Fruit fly (Drosophila melanogaster) whole organism, embryonic: ENCODE measurements around the gene CG11898.

Experiments used
- CG10274 ChIP-seq: fragments of 200-800 bp; sonication (Bioruptor generic); optimal IDR thresholded peaks from 3 replicates; lab custom pipeline; 2017; ENCODE audit warnings: missing biosample characterization, mild to moderate bottlenecking, missing genetic modification characterization
- CG10543 ChIP-seq: fragments of 200-800 bp; sonication (Bioruptor generic); optimal IDR thresholded peaks from 3 replicates; lab custom pipeline; 2017; ENCODE audit warnings: missing biosample characterization, mild to moderate bottlenecking, missing genetic modification characterization, moderate library complexity
- CG10979 ChIP-seq: fragments of 200-800 bp; sonication (Bioruptor generic); optimal IDR thresholded peaks from 2 replicates; lab custom pipeline; 2018; ENCODE audit warnings: missing biosample characterization, mild to moderate bottlenecking, missing genetic modification characterization, moderate library complexity
- CG11504 ChIP-seq: fragments of 200-800 bp; sonication (Bioruptor generic); optimal IDR thresholded peaks from 3 replicates; lab custom pipeline; 2019; ENCODE audit warnings: missing biosample characterization, mild to moderate bottlenecking, missing genetic modification characterization, moderate library complexity
- CG11695 ChIP-seq: fragments of 200-800 bp; sonication (Bioruptor generic); IDR thresholded peaks from 3 replicates; pipeline ENCODE4 v1.3.6; 2022; ENCODE audit warnings: missing biosample characterization, missing genetic modification characterization
- CG11696 ChIP-seq: fragments of 200-800 bp; sonication (Bioruptor generic); IDR thresholded peaks from 2 replicates; pipeline ENCODE4 v1.3.6; 2022; ENCODE audit warnings: missing biosample characterization, missing genetic modification characterization
- CG12391 ChIP-seq: fragments of 200-800 bp; sonication (Bioruptor generic); optimal IDR thresholded peaks from 3 replicates; lab custom pipeline; 2018; ENCODE audit warnings: missing biosample characterization, mild to moderate bottlenecking, missing genetic modification characterization, moderate library complexity
- CG1603 ChIP-seq: fragments of 200-800 bp; sonication (Bioruptor generic); optimal IDR thresholded peaks from 2 replicates; lab custom pipeline; 2019; ENCODE audit warnings: missing biosample characterization, mild to moderate bottlenecking, missing genetic modification characterization, moderate library complexity
- CG17361 ChIP-seq: fragments of 200-800 bp; sonication (Bioruptor generic); IDR thresholded peaks from 3 replicates; pipeline ENCODE4 v1.3.6; 2022; ENCODE audit warnings: missing biosample characterization, missing genetic modification characterization
- CG18262 ChIP-seq: fragments of 200-800 bp; optimal IDR thresholded peaks from 3 replicates; lab custom pipeline; 2019; ENCODE audit warnings: missing biosample characterization, mild to moderate bottlenecking, missing genetic modification characterization, moderate library complexity
- CG2120 ChIP-seq: fragments of 200-800 bp; sonication (Bioruptor generic); optimal IDR thresholded peaks from 3 replicates; lab custom pipeline; 2016; ENCODE audit warnings: missing biosample characterization, missing genetic modification characterization
- CG2199 ChIP-seq: fragments of 200-800 bp; sonication (Bioruptor generic); IDR thresholded peaks from 3 replicates; pipeline ENCODE4 v1.3.6; 2022; ENCODE audit warnings: missing biosample characterization, missing genetic modification characterization
- CG2678 ChIP-seq: fragments of 200-800 bp; sonication (Bioruptor generic); optimal IDR thresholded peaks from 3 replicates; lab custom pipeline; 2019; ENCODE audit warnings: missing biosample characterization, mild to moderate bottlenecking, missing genetic modification characterization, moderate library complexity
- CG30403 ChIP-seq: fragments of 200-800 bp; sonication (Bioruptor generic); optimal IDR thresholded peaks from 3 replicates; lab custom pipeline; 2016; ENCODE audit warnings: missing biosample characterization, missing genetic modification characterization
- CG31441 ChIP-seq: fragments of 200-800 bp; sonication (Bioruptor generic); IDR thresholded peaks from 2 replicates; pipeline ENCODE4 v1.3.6; 2022; ENCODE audit warnings: missing biosample characterization, missing genetic modification characterization
- CG3163 ChIP-seq: fragments of 200-800 bp; sonication (Bioruptor generic); optimal IDR thresholded peaks from 3 replicates; lab custom pipeline; 2016; ENCODE audit warnings: missing biosample characterization, missing genetic modification characterization
- CG3281 ChIP-seq: fragments of 200-800 bp; sonication (Bioruptor generic); optimal IDR thresholded peaks from 3 replicates; lab custom pipeline; 2017; ENCODE audit warnings: missing biosample characterization, mild to moderate bottlenecking, missing genetic modification characterization
- CG4820 ChIP-seq: fragments of 200-800 bp; sonication (Bioruptor generic); optimal IDR thresholded peaks from 3 replicates; lab custom pipeline; 2016; ENCODE audit warnings: missing biosample characterization, missing genetic modification characterization
- CG7556 ChIP-seq: fragments of 200-800 bp; sonication (Bioruptor generic); optimal IDR thresholded peaks from 2 replicates; lab custom pipeline; 2017; ENCODE audit warnings: missing biosample characterization, mild to moderate bottlenecking, missing genetic modification characterization
- CG7839 ChIP-seq: fragments of 200-800 bp; sonication (Bioruptor generic); optimal IDR thresholded peaks from 3 replicates; lab custom pipeline; 2018; ENCODE audit warnings: missing biosample characterization, mild to moderate bottlenecking, missing genetic modification characterization, moderate library complexity
- H2.0 ChIP-seq: fragments of 200-800 bp; sonication (Bioruptor generic); IDR thresholded peaks from 2 replicates; pipeline ENCODE4 v1.3.6; 2022; ENCODE audit warnings: missing biosample characterization, missing genetic modification characterization
- Hr51 ChIP-seq, 2 experiments: fragments of 200-800 bp; sonication (Bioruptor generic); optimal IDR thresholded peaks; 2 replicates in 1 of 2; 3 replicates in 1 of 2; lab custom pipeline; 2016 to 2018; ENCODE audit warnings: missing biosample characterization in 2 of 2, missing genetic modification characterization in 2 of 2, mild to moderate bottlenecking in 1 of 2, moderate library complexity in 1 of 2
- Hr78 ChIP-seq, 2 experiments: fragments of 200-800 bp in 1 of 2; fragments of >200 bp in 1 of 2; sonication (Bioruptor generic) in 1 of 2; optimal IDR thresholded peaks; 2 replicates each; lab custom pipeline; 2017 to 2019; ENCODE audit warnings: missing biosample characterization in 2 of 2, missing genetic modification characterization in 2 of 2, mild to moderate bottlenecking in 1 of 2, moderate library complexity in 1 of 2
- Hsf ChIP-seq: fragments of 200-800 bp; sonication (Bioruptor generic); optimal IDR thresholded peaks from 3 replicates; lab custom pipeline; 2016; ENCODE audit warnings: missing biosample characterization, missing genetic modification characterization
- Med ChIP-seq: fragments of 200-800 bp; sonication (Bioruptor generic); peaks from one replicate; lab custom pipeline; 2016; ENCODE audit warnings: missing biosample characterization, missing genetic modification characterization, mild to moderate bottlenecking, inconsistent platforms, moderate library complexity
- Meics ChIP-seq: fragments of 200-800 bp; sonication (Bioruptor generic); optimal IDR thresholded peaks from 2 replicates; lab custom pipeline; 2017; ENCODE audit warnings: missing biosample characterization, mild to moderate bottlenecking, missing genetic modification characterization
- Six4 ChIP-seq: fragments of 200-800 bp; sonication (Bioruptor generic); optimal IDR thresholded peaks from 2 replicates; lab custom pipeline; 2016; ENCODE audit warnings: missing biosample characterization, missing genetic modification characterization
- Sox102F ChIP-seq: fragments of 200-800 bp; sonication (Bioruptor generic); optimal IDR thresholded peaks from 2 replicates; lab custom pipeline; 2018; ENCODE audit warnings: missing biosample characterization, mild to moderate bottlenecking, missing genetic modification characterization, moderate library complexity
- Trl ChIP-seq, 3 experiments: fragments of >200 bp in 2 of 3; fragments of 200-800 bp in 1 of 3; sonication (Bioruptor generic) in 1 of 3; optimal IDR thresholded peaks; 2 replicates in 1 of 3; 3 replicates in 2 of 3; lab custom pipeline; 2016 to 2017; ENCODE audit warnings: missing biosample characterization in 1 of 3, missing genetic modification characterization in 1 of 3
- ac ChIP-seq: fragments of 200-800 bp; sonication (Bioruptor generic); optimal IDR thresholded peaks from 3 replicates; lab custom pipeline; 2017; ENCODE audit warnings: missing biosample characterization, mild to moderate bottlenecking, missing genetic modification characterization
- bsh ChIP-seq, 2 experiments: fragments of 200-800 bp; sonication (Bioruptor generic); optimal IDR thresholded peaks; 2 replicates each; lab custom pipeline; 2017 to 2018; ENCODE audit warnings: mild to moderate bottlenecking in 2 of 2, missing biosample characterization in 2 of 2, missing genetic modification characterization in 2 of 2, moderate library complexity in 1 of 2
- crol ChIP-seq: fragments of 200-800 bp; sonication (Bioruptor generic); IDR thresholded peaks from 2 replicates; pipeline ENCODE4 v1.3.6; 2022; ENCODE audit warnings: missing biosample characterization, missing genetic modification characterization
- dmrt11E ChIP-seq: fragments of 200-800 bp; sonication (Bioruptor generic); optimal IDR thresholded peaks from 3 replicates; lab custom pipeline; 2018; ENCODE audit warnings: missing biosample characterization, mild to moderate bottlenecking, missing genetic modification characterization, moderate library complexity
- dmrt99B ChIP-seq: fragments of 200-800 bp; sonication (Bioruptor generic); optimal IDR thresholded peaks from 2 replicates; lab custom pipeline; 2018; ENCODE audit warnings: missing biosample characterization, mild to moderate bottlenecking, missing genetic modification characterization, moderate library complexity
- gem ChIP-seq: fragments of 200-800 bp; sonication (Bioruptor generic); optimal IDR thresholded peaks from 2 replicates; lab custom pipeline; 2019; ENCODE audit warnings: missing biosample characterization, mild to moderate bottlenecking, missing genetic modification characterization, moderate library complexity
- gsb-n ChIP-seq: fragments of 200-800 bp; sonication (Bioruptor generic); optimal IDR thresholded peaks from 3 replicates; lab custom pipeline; 2018; ENCODE audit warnings: missing biosample characterization, mild to moderate bottlenecking, missing genetic modification characterization
- jing ChIP-seq: fragments of 200-800 bp; sonication (Bioruptor generic); optimal IDR thresholded peaks from 2 replicates; lab custom pipeline; 2018; ENCODE audit warnings: missing biosample characterization, mild to moderate bottlenecking, missing genetic modification characterization
- kah ChIP-seq: fragments of 200-800 bp; sonication (Bioruptor generic); optimal IDR thresholded peaks from 2 replicates; lab custom pipeline; 2018; ENCODE audit warnings: missing biosample characterization, mild to moderate bottlenecking, missing genetic modification characterization
- prd ChIP-seq, 3 experiments: fragments of >200 bp in 2 of 3; fragments of 200-800 bp in 1 of 3; sonication (Bioruptor generic) in 1 of 3; optimal IDR thresholded peaks in 2 of 3; IDR thresholded peaks in 1 of 3; 2 replicates in 2 of 3; 3 replicates in 1 of 3; pipeline versions ENCODE4 v1.3.6 to Lab custom; 2017 to 2022; ENCODE audit warnings: missing biosample characterization in 1 of 3, missing genetic modification characterization in 1 of 3
- psq ChIP-seq: fragments of 200-800 bp; sonication (Bioruptor generic); optimal IDR thresholded peaks from 2 replicates; lab custom pipeline; 2017; ENCODE audit warnings: missing biosample characterization, missing genetic modification characterization
- row ChIP-seq: fragments of 200-800 bp; sonication (Bioruptor generic); IDR thresholded peaks from 3 replicates; pipeline ENCODE4 v1.3.6; 2022; ENCODE audit warnings: missing biosample characterization, missing genetic modification characterization
- sens ChIP-seq: fragments of 200-800 bp; sonication (Bioruptor generic); peaks from one replicate; lab custom pipeline; 2016; ENCODE audit warnings: missing biosample characterization, missing genetic modification characterization
- sqz ChIP-seq: fragments of 200-800 bp; sonication (Bioruptor generic); optimal IDR thresholded peaks from 3 replicates; lab custom pipeline; 2018; ENCODE audit warnings: missing biosample characterization, mild to moderate bottlenecking, missing genetic modification characterization
- ssp ChIP-seq: fragments of 200-800 bp; sonication (Bioruptor generic); IDR thresholded peaks from 2 replicates; pipeline ENCODE4 v1.3.6; 2022; ENCODE audit warnings: missing biosample characterization, missing genetic modification characterization
- stc ChIP-seq: fragments of 200-800 bp; sonication (Bioruptor generic); IDR thresholded peaks from 2 replicates; pipeline ENCODE4 v1.3.6; 2022; ENCODE audit warnings: missing biosample characterization, missing genetic modification characterization
- unpg ChIP-seq: fragments of 200-800 bp; sonication (Bioruptor generic); optimal IDR thresholded peaks from 3 replicates; lab custom pipeline; 2018; ENCODE audit warnings: missing biosample characterization, mild to moderate bottlenecking, missing genetic modification characterization, moderate library complexity
- zen ChIP-seq: fragments of 200-800 bp; sonication (Bioruptor generic); optimal IDR thresholded peaks from 3 replicates; lab custom pipeline; 2018; ENCODE audit warnings: missing biosample characterization, mild to moderate bottlenecking, missing genetic modification characterization, moderate library complexity

Gene CG11898

DNA sequence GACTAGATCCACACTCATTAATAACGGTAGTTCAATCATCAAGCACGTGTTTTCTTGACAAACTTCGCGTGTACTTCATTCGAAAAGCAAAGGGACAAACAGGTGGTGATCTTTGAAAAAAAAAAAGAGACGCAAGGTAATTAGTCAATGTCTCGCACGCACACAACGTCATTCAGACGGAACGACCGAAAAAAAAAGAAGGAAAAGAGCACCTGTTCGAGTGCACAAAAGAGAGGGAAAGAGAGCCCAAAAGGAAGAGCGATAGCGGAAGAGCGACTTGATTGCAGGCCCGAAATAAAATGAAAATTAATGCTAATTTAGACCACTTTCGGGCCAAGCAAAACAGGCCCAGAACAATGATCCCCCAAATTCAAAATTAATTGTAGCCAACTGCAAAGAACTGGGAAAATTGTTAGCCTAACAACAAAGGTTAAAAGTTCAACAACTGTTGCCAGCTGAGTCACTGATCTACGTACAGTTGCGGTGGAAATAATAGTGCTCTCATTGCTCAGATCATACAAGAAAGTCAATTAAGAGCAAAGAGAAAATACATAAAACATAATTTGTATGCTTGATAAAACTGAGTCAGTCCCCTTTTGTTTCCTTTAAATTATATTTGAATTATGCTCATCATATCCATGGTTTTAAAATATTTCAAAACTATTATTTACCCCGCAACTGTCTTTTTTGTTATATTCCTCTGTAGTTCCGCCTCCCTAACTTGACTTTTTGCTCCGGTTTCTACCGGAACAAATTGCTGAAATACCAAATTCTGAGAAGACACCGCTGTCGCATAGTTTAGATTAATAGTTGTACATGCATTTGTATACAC is 50.4 kb downstream of the CG11898 start:
- TF ChIP-seq H2.0 (no peak), CG3163 (GFP tag; lab: Kevin White, UChicago) (peak; percentile 91), CG12391 (tag; lab: Kevin White, UChicago) (peak; percentile 12), Trl (optimal IDR thresholded peaks at IDR 0.05; lab: Kevin White, UChicago) (peak; percentile 72 to 75), Trl (GFP tag; optimal IDR thresholded peaks at IDR 0.05; lab: Kevin White, UChicago) (no peak), CG11696 (GFP tag; lab: Robert Waterston, UW) (peak; percentile 81), gem (tag; lab: Kevin White, UChicago) (peak; percentile 55), CG7839 (tag; lab: Kevin White, UChicago) (peak; percentile 11), psq (GFP tag; lab: Kevin White, UChicago) (no peak), CG30403 (no peak), ssp (no peak), CG18262 (tag; lab: Kevin White, UChicago) (peak; percentile 2), crol (no peak), CG10543 (GFP tag; lab: Kevin White, UChicago) (no peak), row (GFP tag; lab: Robert Waterston, UW) (peak; percentile 40; the same call in 2 of the 3 replicates), dmrt11E (tag; lab: Kevin White, UChicago) (peak; percentile 13), sens (peak; percentile 78), CG10274 (GFP tag; lab: Kevin White, UChicago) (no peak), Hsf (GFP tag; lab: Kevin White, UChicago) (peak; percentile 19), CG11695 (GFP tag; lab: Robert Waterston, UW) (peak; percentile 15; the same call in 1 of the 3 replicates), ac (GFP tag; lab: Kevin White, UChicago) (peak; percentile 24), dmrt99B (tag; lab: Kevin White, UChicago) (peak; percentile 28), unpg (GFP tag; lab: Kevin White, UChicago) (peak; percentile 28), CG10979 (tag; lab: Kevin White, UChicago) (peak; percentile 0), CG1603 (tag; lab: Kevin White, UChicago) (peak; percentile 17), gsb-n (tag; lab: Kevin White, UChicago) (peak; percentile 14), CG4820 (GFP tag; lab: Kevin White, UChicago) (no peak), Sox102F (GFP tag; lab: Kevin White, UChicago) (peak; percentile 32), CG17361 (GFP tag; lab: Robert Waterston, UW) (0 out of 3 replicates have a peak, but pooled peaks have one; percentile 20), CG7556 (GFP tag; lab: Kevin White, UChicago) (peak; percentile 3), Med (GFP tag; lab: Kevin White, UChicago) (peak; percentile 63), CG2120 (GFP tag; lab: Kevin White, UChicago) (peak; percentile 26), Six4 (GFP tag; lab: Kevin White, UChicago) (peak; percentile 4), bsh (GFP tag; optimal IDR thresholded peaks at IDR 0.05; lab: Kevin White, UChicago) (peak in 1 of 2 experiments; percentile 27), CG2199 (GFP tag; lab: Robert Waterston, UW) (no peak), jing (no peak), CG3281 (GFP tag; lab: Kevin White, UChicago) (peak; percentile 14), Hr78 (GFP tag; optimal IDR thresholded peaks at IDR 0.05; lab: Kevin White, UChicago) (peak in 1 of 2 experiments; percentile 92), sqz (GFP tag; lab: Kevin White, UChicago) (peak; percentile 40), CG11504 (tag; lab: Kevin White, UChicago) (peak; percentile 46), Meics (GFP tag; lab: Kevin White, UChicago) (peak; percentile 12), Hr51 (GFP tag; optimal IDR thresholded peaks at IDR 0.05; lab: Kevin White, UChicago) (peak in 1 of 2 experiments; percentile 10), stc (GFP tag; lab: Robert Waterston, UW) (0 out of 2 replicates have a peak, but pooled peaks have one; percentile 18), prd (optimal IDR thresholded peaks at IDR 0.05; lab: Kevin White, UChicago) (no peak), prd (GFP tag; IDR thresholded peaks at IDR 0.05; lab: Robert Waterston, UW) (peak; percentile 38; the same call in 1 of the 3 replicates), kah (GFP tag; lab: Kevin White, UChicago) (peak; percentile 84), CG31441 (GFP tag; lab: Robert Waterston, UW) (no peak), CG2678 (tag; lab: Kevin White, UChicago) (peak; percentile 27), zen (tag; lab: Kevin White, UChicago) (peak; percentile 23)
